Worm (Caenorhabditis elegans) whole organism, L4 larva: Measurements from ENCODE around the gene let-418.

Source experiments
- F44E2.7 ChIP-seq: fragments of 200-800 bp; sonication (Bioruptor generic); IDR thresholded peaks from 2 replicates; pipeline ENCODE4 v2.1.2; 2022; ENCODE audit warnings: missing genetic modification characterization, missing compliant biosample characterization
- T20F7.1 ChIP-seq: fragments of 200-800 bp; sonication (Bioruptor generic); optimal IDR thresholded peaks from 2 replicates; lab custom pipeline; 2018; ENCODE audit warnings: mild to moderate bottlenecking, missing genetic modification characterization, missing compliant biosample characterization
- Y5F2A.4 ChIP-seq: fragments of 200-800 bp; sonication (Bioruptor generic); optimal IDR thresholded peaks from 2 replicates; lab custom pipeline; 2018; ENCODE audit warnings: mild to moderate bottlenecking, missing genetic modification characterization, missing compliant biosample characterization
- Y75B8A.6 ChIP-seq: fragments of 200-800 bp; sonication (Bioruptor generic); IDR thresholded peaks from 2 replicates; pipeline ENCODE4 v1.3.6; 2022; ENCODE audit warnings: missing genetic modification reagents, missing genetic modification characterization, missing compliant biosample characterization
- ZK546.5 ChIP-seq, 2 experiments: sonication (generic microtip); optimal IDR thresholded peaks; 2 replicates each; lab custom pipeline; 2017; ENCODE audit warnings: missing biosample characterization in 2 of 2, missing genetic modification characterization in 2 of 2
- aha-1 ChIP-seq: fragments of 150-350 bp; peaks from one replicate; lab custom pipeline; 2014; ENCODE audit warnings: missing biosample characterization, missing genetic modification characterization
- aly-2 ChIP-seq: sonication (generic microtip); optimal IDR thresholded peaks from 2 replicates; lab custom pipeline; 2018; ENCODE audit warnings: missing biosample characterization, missing genetic modification characterization
- ceh-20 ChIP-seq: fragments of 200-800 bp; sonication (Bioruptor generic); IDR thresholded peaks from 2 replicates; pipeline ENCODE4 v1.3.6; 2022; ENCODE audit warnings: missing genetic modification reagents, missing genetic modification characterization, missing compliant biosample characterization
- ceh-44 ChIP-seq: fragments of 200-800 bp; sonication (Bioruptor generic); IDR thresholded peaks from 2 replicates; pipeline ENCODE4 v1.3.6; 2022; ENCODE audit warnings: missing genetic modification reagents, missing genetic modification characterization, missing compliant biosample characterization
- ces-1 ChIP-seq: fragments of 150-350 bp; sonication (generic microtip); optimal IDR thresholded peaks from 4 replicates; lab custom pipeline; 2014; ENCODE audit warnings: missing biosample characterization, missing genetic modification reagents, missing genetic modification characterization
- daf-16 ChIP-seq, 3 experiments: sonication (generic microtip); optimal IDR thresholded peaks; 2 replicates each; lab custom pipeline; 2016 to 2017; ENCODE audit warnings: missing genetic modification characterization in 3 of 3, missing genetic modification reagents in 3 of 3, mild to moderate bottlenecking in 2 of 3, missing compliant biosample characterization in 2 of 3, missing biosample characterization in 1 of 3, moderate library complexity in 1 of 3
- daf-19 ChIP-seq: fragments of 200-800 bp; sonication (Bioruptor generic); conservative IDR thresholded peaks from 2 replicates; pipeline ENCODE4 v1.3.6; 2022; ENCODE audit warnings: missing genetic modification characterization, missing compliant biosample characterization
- daf-8 ChIP-seq: fragments of 200-800 bp; sonication (Bioruptor generic); IDR thresholded peaks from 2 replicates; pipeline ENCODE4 v1.3.6; 2022; ENCODE audit warnings: missing genetic modification characterization, missing compliant biosample characterization
- dmd-6 ChIP-seq: fragments of 200-800 bp; sonication (Bioruptor generic); IDR thresholded peaks from 2 replicates; pipeline ENCODE4 v1.3.6; 2022; ENCODE audit warnings: missing genetic modification reagents, missing genetic modification characterization, missing compliant biosample characterization
- dmd-8 ChIP-seq: fragments of 200-800 bp; sonication (Bioruptor generic); IDR thresholded peaks from 2 replicates; pipeline ENCODE4 v1.3.6; 2022; ENCODE audit warnings: missing genetic modification characterization, missing compliant biosample characterization
- dmd-9 ChIP-seq: fragments of 200-800 bp; sonication (Bioruptor generic); IDR thresholded peaks from 2 replicates; pipeline ENCODE4 v1.3.6; 2022; ENCODE audit warnings: missing genetic modification reagents, missing genetic modification characterization, missing compliant biosample characterization
- dpl-1 ChIP-seq: fragments of 150-350 bp; optimal IDR thresholded peaks from 2 replicates; lab custom pipeline; 2014; ENCODE audit warnings: missing biosample characterization, missing genetic modification reagents, missing genetic modification characterization
- dve-1 ChIP-seq: sonication (generic microtip); optimal IDR thresholded peaks from 2 replicates; lab custom pipeline; 2017; ENCODE audit warnings: antibody characterized with exemption, mild to moderate bottlenecking, missing genetic modification characterization, missing compliant biosample characterization; ENCODE audit not compliant: insufficient read depth
- egl-27 ChIP-seq: sonication (generic microtip); optimal IDR thresholded peaks from 3 replicates; lab custom pipeline; 2017; ENCODE audit warnings: missing biosample characterization, missing genetic modification reagents, missing genetic modification characterization
- fkh-10 ChIP-seq: fragments of 150-350 bp; optimal IDR thresholded peaks from 2 replicates; lab custom pipeline; 2014; ENCODE audit warnings: missing biosample characterization, missing genetic modification reagents, missing genetic modification characterization
- hif-1 ChIP-seq, 2 experiments: sonication (generic microtip); optimal IDR thresholded peaks; 2 replicates each; lab custom pipeline; 2016 to 2017; ENCODE audit warnings: missing compliant biosample characterization in 2 of 2, missing genetic modification characterization in 2 of 2, missing genetic modification reagents in 2 of 2, missing genotype in 2 of 2, mild to moderate bottlenecking in 1 of 2
- hmg-1.1 ChIP-seq: fragments of 200-800 bp; sonication (Bioruptor generic); IDR thresholded peaks from 2 replicates; pipeline ENCODE4 v1.3.6; 2022; ENCODE audit warnings: missing genetic modification reagents, missing genetic modification characterization, missing compliant biosample characterization
- lin-39 ChIP-seq: fragments of 150-350 bp; optimal IDR thresholded peaks from 2 replicates; lab custom pipeline; 2014; ENCODE audit warnings: missing biosample characterization, missing genetic modification reagents, missing genetic modification characterization
- lir-3 ChIP-seq: sonication (generic microtip); optimal IDR thresholded peaks from 2 replicates; lab custom pipeline; 2016; ENCODE audit warnings: mild to moderate bottlenecking, missing genetic modification characterization, missing compliant biosample characterization
- madf-5 ChIP-seq, 2 experiments: fragments of 200-800 bp; sonication (Bioruptor generic); IDR thresholded peaks; 2 replicates each; pipeline ENCODE4 v1.3.6; 2022; ENCODE audit warnings: missing compliant biosample characterization in 2 of 2, missing genetic modification characterization in 2 of 2
- madf-9 ChIP-seq: fragments of 200-800 bp; sonication (Bioruptor generic); conservative IDR thresholded peaks from 2 replicates; pipeline ENCODE4 v1.3.6; 2022; ENCODE audit warnings: missing genetic modification reagents, missing genetic modification characterization, missing compliant biosample characterization
- mdl-1 ChIP-seq, 2 experiments: fragments of 150-350 bp in 1 of 2; sonication (generic microtip) in 1 of 2; optimal IDR thresholded peaks; 2 replicates each; lab custom pipeline; 2014 to 2017; ENCODE audit warnings: missing biosample characterization in 2 of 2, missing genetic modification characterization in 2 of 2
- mep-1 ChIP-seq: fragments of 150-350 bp; sonication (generic microtip); optimal IDR thresholded peaks from 3 replicates; lab custom pipeline; 2014; ENCODE audit warnings: missing biosample characterization, missing genetic modification characterization
- mxl-2 ChIP-seq: fragments of 200-800 bp; sonication (Bioruptor generic); conservative IDR thresholded peaks from 2 replicates; pipeline ENCODE4 v1.3.6; 2022; ENCODE audit warnings: missing genetic modification reagents, missing genetic modification characterization, missing compliant biosample characterization
- mxl-3 ChIP-seq: fragments of 200-800 bp; sonication (Bioruptor generic); optimal IDR thresholded peaks from 2 replicates; lab custom pipeline; 2018; ENCODE audit warnings: mild to moderate bottlenecking, missing genetic modification characterization, missing compliant biosample characterization
- nhr-10 ChIP-seq: fragments of 150-350 bp; optimal IDR thresholded peaks from 2 replicates; lab custom pipeline; 2014; ENCODE audit warnings: missing biosample characterization, missing genetic modification characterization
- nhr-25 ChIP-seq: sonication (generic microtip); optimal IDR thresholded peaks from 2 replicates; lab custom pipeline; 2017; ENCODE audit warnings: missing genetic modification characterization, mild to moderate bottlenecking, missing compliant biosample characterization, antibody characterized with exemption, moderate library complexity, borderline replicate concordance; ENCODE audit not compliant: insufficient read depth
- nhr-28 ChIP-seq: fragments of 150-350 bp; optimal IDR thresholded peaks from 2 replicates; lab custom pipeline; 2014; ENCODE audit warnings: missing biosample characterization, missing genetic modification characterization
- nhr-41 ChIP-seq: fragments of 200-800 bp; sonication (Bioruptor generic); IDR thresholded peaks from 2 replicates; pipeline ENCODE4 v1.3.6; 2022; ENCODE audit warnings: missing genetic modification reagents, missing genetic modification characterization, missing compliant biosample characterization
- rbr-2 ChIP-seq: sonication (generic microtip); optimal IDR thresholded peaks from 2 replicates; lab custom pipeline; 2016; ENCODE audit warnings: missing genotype, missing genetic modification characterization, missing compliant biosample characterization
- saeg-2 ChIP-seq: fragments of 200-800 bp; sonication (Bioruptor generic); IDR thresholded peaks from 2 replicates; pipeline ENCODE4 v1.3.6; 2022; ENCODE audit warnings: missing genetic modification reagents, missing genetic modification characterization, missing compliant biosample characterization
- sdz-12 ChIP-seq: fragments of 200-800 bp; sonication (Bioruptor generic); optimal IDR thresholded peaks from 2 replicates; lab custom pipeline; 2018; ENCODE audit warnings: mild to moderate bottlenecking, missing genetic modification characterization, missing compliant biosample characterization
- spr-1 ChIP-seq: sonication (generic microtip); optimal IDR thresholded peaks from 2 replicates; lab custom pipeline; 2016; ENCODE audit warnings: mild to moderate bottlenecking, missing genetic modification characterization, missing compliant biosample characterization
- spr-3 ChIP-seq: fragments of 200-800 bp; sonication (Bioruptor generic); optimal IDR thresholded peaks from 2 replicates; lab custom pipeline; 2018; ENCODE audit warnings: mild to moderate bottlenecking, missing genetic modification characterization, missing compliant biosample characterization
- tra-1 ChIP-seq: fragments of 200-800 bp; sonication (Bioruptor generic); IDR thresholded peaks from 2 replicates; pipeline ENCODE4 v1.3.6; 2022; ENCODE audit warnings: missing genetic modification reagents, missing genetic modification characterization, missing compliant biosample characterization
- zfp-2 ChIP-seq: sonication (generic microtip); optimal IDR thresholded peaks from 2 replicates; lab custom pipeline; 2016; ENCODE audit warnings: mild to moderate bottlenecking, missing genetic modification characterization, missing compliant biosample characterization
- ztf-7 ChIP-seq: fragments of 150-350 bp; optimal IDR thresholded peaks from 2 replicates; lab custom pipeline; 2014; ENCODE audit warnings: missing biosample characterization, missing genetic modification characterization

let-418 gene

ce11 chrV:5838576-5839366, 12.1 kb downstream of the let-418 start, which contains the start of gene F26F12.2 (continued):
- no peak for TF ChIP-seq mxl-3 (GFP tag; lab: Kevin White, UChicago)
- peak in 1 of 2 experiments; percentile 17; a peak in 1 of 4 replicates for TF ChIP-seq madf-5 (GFP tag; IDR thresholded peaks at IDR 0.05; lab: Robert Waterston, UW)
- 0 out of 2 replicates have a peak, but pooled peaks have one; percentile 12 for TF ChIP-seq madf-9 (GFP tag; lab: Robert Waterston, UW)
- no peak for TF ChIP-seq daf-8 (GFP tag; lab: Robert Waterston, UW)
- TF ChIP-seq egl-27: no peak
- TF ChIP-seq lir-3 (tag; lab: Kevin White, UChicago): no peak
- TF ChIP-seq ZK546.5 (tag; optimal IDR thresholded peaks at IDR 0.05; lab: Kevin White, UChicago): no peak
- TF ChIP-seq ceh-44 (GFP tag; lab: Robert Waterston, UW): no peak
- no peak for TF ChIP-seq F44E2.7 (GFP tag; lab: Robert Waterston, UW)
- TF ChIP-seq dmd-6 (GFP tag; lab: Robert Waterston, UW): no peak
- TF ChIP-seq sdz-12 (GFP tag; lab: Kevin White, UChicago): peak; percentile 78
- TF ChIP-seq lin-39 (tag; lab: Kevin White, UChicago): no peak
- TF ChIP-seq nhr-41 (GFP tag; lab: Robert Waterston, UW): no peak
- peak; percentile 39; the same call in 1 of the 2 replicates for TF ChIP-seq hmg-1.1
- TF ChIP-seq nhr-25 (tag; lab: Kevin White, UChicago): peak; percentile 59
- TF ChIP-seq dpl-1 (GFP tag; lab: Kevin White, UChicago): no peak
- no peak for TF ChIP-seq spr-3 (GFP tag; lab: Kevin White, UChicago)
- peak; percentile 6 for TF ChIP-seq spr-1 (tag; lab: Kevin White, UChicago)
- TF ChIP-seq mep-1 (tag; lab: Kevin White, UChicago): peak; percentile 39
- TF ChIP-seq mdl-1 (tag; optimal IDR thresholded peaks at IDR 0.05; lab: Kevin White, UChicago): no peak
- TF ChIP-seq dve-1 (tag; lab: Kevin White, UChicago): peak; percentile 68
- TF ChIP-seq zfp-2 (tag; lab: Kevin White, UChicago): no peak
- TF ChIP-seq Y5F2A.4 (GFP tag; lab: Kevin White, UChicago): no peak
- no peak for TF ChIP-seq daf-16 (GFP tag; optimal IDR thresholded peaks at IDR 0.05; lab: Kevin White, UChicago)
- peak; percentile 26 for TF ChIP-seq daf-16 (tag; optimal IDR thresholded peaks at IDR 0.05; lab: Kevin White, UChicago)
- TF ChIP-seq rbr-2 (tag; lab: Kevin White, UChicago): no peak
- peak in 1 of 2 experiments; percentile 11 for TF ChIP-seq hif-1 (tag; optimal IDR thresholded peaks at IDR 0.05; lab: Kevin White, UChicago)
- TF ChIP-seq T20F7.1 (GFP tag; lab: Kevin White, UChicago): no peak
- no peak for TF ChIP-seq nhr-28 (tag; lab: Kevin White, UChicago)
- 0 out of 2 replicates have a peak, but pooled peaks have one; percentile 46 for TF ChIP-seq dmd-9 (GFP tag; lab: Robert Waterston, UW)

ce11 chrV:5840939-5841338, 14.3 kb downstream of the let-418 start:
- TF ChIP-seq fkh-10 (GFP tag; lab: Kevin White, UChicago) (no peak), dmd-8 (GFP tag; lab: Robert Waterston, UW) (0 out of 2 replicates have a peak, but pooled peaks have one; percentile 23), aha-1 (tag; lab: Kevin White, UChicago) (peak; percentile 96), T20F7.1 (GFP tag; lab: Kevin White, UChicago) (no peak), daf-19 (GFP tag; lab: Robert Waterston, UW) (no peak)

DNA sequence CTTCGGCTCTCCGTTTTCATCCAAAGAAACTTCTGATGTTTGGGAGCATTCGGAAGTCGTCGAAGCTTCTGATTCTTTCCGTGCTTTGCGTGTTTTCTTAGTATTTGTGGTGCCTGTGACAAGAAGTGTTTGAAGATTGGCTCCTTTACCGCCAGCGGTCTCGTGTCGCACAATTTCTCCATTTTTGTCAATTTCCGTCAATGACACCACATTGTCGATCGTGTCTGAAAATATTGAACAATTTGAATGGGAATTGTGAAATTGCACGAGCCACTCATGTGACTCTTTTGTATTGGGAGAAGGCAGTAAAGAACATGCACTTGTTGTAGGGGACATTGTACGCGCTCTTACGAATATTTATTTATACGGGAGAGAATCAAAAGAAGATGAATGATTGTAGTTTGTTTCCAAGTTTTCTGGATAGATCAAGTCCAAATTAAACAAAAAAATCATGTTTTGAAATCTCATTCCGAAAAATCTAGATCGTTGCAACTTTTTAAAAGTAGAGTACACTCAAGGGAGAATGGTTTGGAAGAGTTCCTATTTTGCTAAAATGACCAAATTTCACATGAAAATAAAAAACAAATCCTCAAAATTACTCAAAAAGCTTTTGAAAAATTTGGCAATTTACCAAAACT, 16.0 kb downstream of the let-418 start:
- peak; percentile 96 for TF ChIP-seq aha-1 (tag; lab: Kevin White, UChicago)
- TF ChIP-seq ces-1 (GFP tag; lab: Kevin White, UChicago): no peak
- no peak for TF ChIP-seq spr-1 (tag; lab: Kevin White, UChicago)
- TF ChIP-seq mxl-2 (GFP tag; lab: Robert Waterston, UW): 0 out of 2 replicates have a peak, but pooled peaks have one; percentile 30
- TF ChIP-seq dmd-6 (GFP tag; lab: Robert Waterston, UW): peak; percentile 26
- TF ChIP-seq ztf-7 (tag; lab: Kevin White, UChicago): no peak
- 0 out of 2 replicates have a peak, but pooled peaks have one; percentile 5 for TF ChIP-seq tra-1
- peak in 1 of 2 experiments; percentile 59 for TF ChIP-seq hif-1 (tag; optimal IDR thresholded peaks at IDR 0.05; lab: Kevin White, UChicago)
- 0 out of 2 replicates have a peak, but pooled peaks have one; percentile 7 for TF ChIP-seq ceh-20 (GFP tag; lab: Robert Waterston, UW)
- TF ChIP-seq dve-1 (tag; lab: Kevin White, UChicago): peak; percentile 70
- no peak for TF ChIP-seq nhr-10
- TF ChIP-seq Y75B8A.6 (GFP tag; lab: Robert Waterston, UW): peak; percentile 66; the same call in 1 of the 2 replicates
- TF ChIP-seq madf-5 (GFP tag; IDR thresholded peaks at IDR 0.05; lab: Robert Waterston, UW): 0 out of 4 replicates have a peak, but pooled peaks of 1 of the 2 experiments have one; percentile 42
- no peak for TF ChIP-seq saeg-2 (GFP tag; lab: Robert Waterston, UW)
- no peak for TF ChIP-seq aly-2 (tag; lab: Kevin White, UChicago)
